Fruit fly (Drosophila melanogaster) whole organism, embryonic: ENCODE results near the gene CG14984.
A peak's percentile ranks its signal among the peaks of the same experiment; 100 is the strongest.

Source experiments
- Abd-B ChIP-seq: fragments of 200-800 bp; sonication (Bioruptor generic); optimal IDR thresholded peaks from 2 replicates; lab custom pipeline; 2018; ENCODE audit warnings: missing biosample characterization, mild to moderate bottlenecking, missing genetic modification characterization, moderate library complexity
- Atf-2 ChIP-seq: fragments of 200-800 bp; sonication (Bioruptor generic); optimal IDR thresholded peaks from 2 replicates; lab custom pipeline; 2016; ENCODE audit warnings: missing biosample characterization, missing genetic modification characterization
- Atf3 ChIP-seq: fragments of 200-800 bp; sonication (Bioruptor generic); optimal IDR thresholded peaks from 3 replicates; lab custom pipeline; 2016; ENCODE audit warnings: missing biosample characterization, missing genetic modification characterization
- Awh ChIP-seq: fragments of 200-800 bp; sonication (Bioruptor generic); IDR thresholded peaks from 2 replicates; pipeline ENCODE4, ENCODE4 v1.3.6; 2022; ENCODE audit warnings: missing biosample characterization, missing genetic modification characterization
- Bgb ChIP-seq: fragments of 200-800 bp; sonication (Bioruptor generic); IDR thresholded peaks from 2 replicates; pipeline ENCODE4 v1.3.6; 2022; ENCODE audit warnings: missing biosample characterization, missing genetic modification characterization; ENCODE audit not compliant: partially characterized antibody
- CG10274 ChIP-seq: fragments of 200-800 bp; sonication (Bioruptor generic); optimal IDR thresholded peaks from 3 replicates; lab custom pipeline; 2017; ENCODE audit warnings: missing biosample characterization, mild to moderate bottlenecking, missing genetic modification characterization
- CG10462 ChIP-seq: fragments of 200-800 bp; sonication (Bioruptor generic); optimal IDR thresholded peaks from 2 replicates; lab custom pipeline; 2016; ENCODE audit warnings: missing biosample characterization, missing genetic modification characterization
- CG10979 ChIP-seq: fragments of 200-800 bp; sonication (Bioruptor generic); optimal IDR thresholded peaks from 2 replicates; lab custom pipeline; 2018; ENCODE audit warnings: missing biosample characterization, mild to moderate bottlenecking, missing genetic modification characterization, moderate library complexity
- CG11085 ChIP-seq: fragments of 200-800 bp; sonication (Bioruptor generic); IDR thresholded peaks from 2 replicates; pipeline ENCODE4 v1.3.6; 2022; ENCODE audit warnings: missing biosample characterization, missing genetic modification characterization
- CG11695 ChIP-seq: fragments of 200-800 bp; sonication (Bioruptor generic); IDR thresholded peaks from 3 replicates; pipeline ENCODE4 v1.3.6; 2022; ENCODE audit warnings: missing biosample characterization, missing genetic modification characterization
- CG12155 ChIP-seq: fragments of 200-800 bp; sonication (Bioruptor generic); optimal IDR thresholded peaks from 3 replicates; lab custom pipeline; 2016; ENCODE audit warnings: missing biosample characterization, missing genetic modification characterization
- CG12299 ChIP-seq: fragments of 200-800 bp; sonication (Bioruptor generic); optimal IDR thresholded peaks from 2 replicates; lab custom pipeline; 2018; ENCODE audit warnings: missing biosample characterization, mild to moderate bottlenecking, missing genetic modification characterization
- CG15479 ChIP-seq: fragments of 200-800 bp; sonication (Bioruptor generic); optimal IDR thresholded peaks from 3 replicates; lab custom pipeline; 2019; ENCODE audit warnings: missing biosample characterization, mild to moderate bottlenecking, missing genetic modification characterization, moderate library complexity
- CG15601 ChIP-seq: fragments of 200-800 bp; sonication (Bioruptor generic); optimal IDR thresholded peaks from 3 replicates; lab custom pipeline; 2019; ENCODE audit warnings: missing biosample characterization, mild to moderate bottlenecking, missing genetic modification characterization, moderate library complexity
- CG17612 ChIP-seq: fragments of 200-800 bp; sonication (Bioruptor generic); IDR thresholded peaks from 2 replicates; pipeline ENCODE4 v1.3.6; 2022; ENCODE audit warnings: missing biosample characterization, missing genetic modification characterization
- CG17829 ChIP-seq: fragments of 200-800 bp; optimal IDR thresholded peaks from 2 replicates; lab custom pipeline; 2019; ENCODE audit warnings: missing biosample characterization, mild to moderate bottlenecking, missing genetic modification characterization, moderate library complexity
- CG3407 ChIP-seq: fragments of 200-800 bp; sonication (Bioruptor generic); optimal IDR thresholded peaks from 2 replicates; lab custom pipeline; 2018; ENCODE audit warnings: missing biosample characterization, mild to moderate bottlenecking, missing genetic modification characterization
- CG6654 ChIP-seq: fragments of 200-800 bp; sonication (Bioruptor generic); optimal IDR thresholded peaks from 2 replicates; lab custom pipeline; 2017; ENCODE audit warnings: missing biosample characterization, mild to moderate bottlenecking, missing genetic modification characterization
- CG7556 ChIP-seq: fragments of 200-800 bp; sonication (Bioruptor generic); optimal IDR thresholded peaks from 2 replicates; lab custom pipeline; 2017; ENCODE audit warnings: missing biosample characterization, mild to moderate bottlenecking, missing genetic modification characterization
- CG9609 ChIP-seq: fragments of 200-800 bp; sonication (Bioruptor generic); optimal IDR thresholded peaks from 3 replicates; lab custom pipeline; 2016; ENCODE audit warnings: missing biosample characterization, missing genetic modification characterization
- CoRest ChIP-seq: fragments of 200-800 bp; sonication (Bioruptor generic); optimal IDR thresholded peaks from 3 replicates; lab custom pipeline; 2018; ENCODE audit warnings: missing biosample characterization, mild to moderate bottlenecking, missing genetic modification characterization, moderate library complexity
- Dbx ChIP-seq: fragments of 200-800 bp; sonication (Bioruptor generic); IDR thresholded peaks from 3 replicates; pipeline ENCODE4 v1.3.6; 2022; ENCODE audit warnings: missing biosample characterization, missing genetic modification characterization
- E2f2 ChIP-seq: fragments of 200-800 bp; sonication (Bioruptor generic); IDR thresholded peaks from 2 replicates; pipeline ENCODE4 v1.3.6; 2022; ENCODE audit warnings: missing biosample characterization, missing genetic modification characterization
- HmgZ ChIP-seq: fragments of 200-800 bp; sonication (Bioruptor generic); optimal IDR thresholded peaks from 2 replicates; lab custom pipeline; 2018; ENCODE audit warnings: missing biosample characterization, mild to moderate bottlenecking, missing genetic modification characterization
- MTF-1 ChIP-seq: fragments of 200-800 bp; sonication (Bioruptor generic); optimal IDR thresholded peaks from 2 replicates; lab custom pipeline; 2018; ENCODE audit warnings: missing biosample characterization, mild to moderate bottlenecking, missing genetic modification characterization, borderline replicate concordance
- Mad ChIP-seq: fragments of 200-800 bp; sonication (Bioruptor generic); optimal IDR thresholded peaks from 2 replicates; lab custom pipeline; 2016; ENCODE audit warnings: missing biosample characterization, missing genetic modification characterization
- PHDP ChIP-seq: fragments of 200-800 bp; sonication (Bioruptor generic); optimal IDR thresholded peaks from 3 replicates; lab custom pipeline; 2018; ENCODE audit warnings: missing biosample characterization, mild to moderate bottlenecking, missing genetic modification characterization, moderate library complexity
- YL-1 ChIP-seq: fragments of 200-800 bp; sonication (Bioruptor generic); optimal IDR thresholded peaks from 3 replicates; lab custom pipeline; 2017; ENCODE audit warnings: missing biosample characterization, mild to moderate bottlenecking, missing genetic modification characterization
- ap ChIP-seq: fragments of 200-800 bp; sonication (Bioruptor generic); IDR thresholded peaks from 2 replicates; pipeline ENCODE4 v1.3.6; 2022; ENCODE audit warnings: missing biosample characterization, missing genetic modification characterization
- bowl ChIP-seq: fragments of 200-800 bp; sonication (Bioruptor generic); IDR thresholded peaks from 2 replicates; pipeline ENCODE4 v1.3.6; 2022; ENCODE audit warnings: missing biosample characterization, missing genetic modification characterization
- bsh ChIP-seq, 2 experiments: fragments of 200-800 bp; sonication (Bioruptor generic); optimal IDR thresholded peaks; 2 replicates each; lab custom pipeline; 2017 to 2018; ENCODE audit warnings: mild to moderate bottlenecking in 2 of 2, missing biosample characterization in 2 of 2, missing genetic modification characterization in 2 of 2, moderate library complexity in 1 of 2
- dimm ChIP-seq: fragments of 200-800 bp; sonication (Bioruptor generic); IDR thresholded peaks from 2 replicates; pipeline ENCODE4 v1.3.6; 2022; ENCODE audit warnings: missing biosample characterization, missing genetic modification characterization
- dm ChIP-seq: fragments of 200-800 bp; sonication (Bioruptor generic); optimal IDR thresholded peaks from 3 replicates; lab custom pipeline; 2016; ENCODE audit warnings: missing biosample characterization, missing genetic modification characterization
- fu2 ChIP-seq: fragments of 200-800 bp; sonication (Bioruptor generic); optimal IDR thresholded peaks from 2 replicates; lab custom pipeline; 2016; ENCODE audit warnings: missing biosample characterization, missing genetic modification characterization
- hbn ChIP-seq: fragments of 200-800 bp; sonication (Bioruptor generic); IDR thresholded peaks from 2 replicates; pipeline ENCODE4 v1.3.6; 2022; ENCODE audit warnings: missing biosample characterization, missing genetic modification characterization; ENCODE audit not compliant: partially characterized antibody
- hth ChIP-seq: fragments of >200 bp; optimal IDR thresholded peaks from 2 replicates; lab custom pipeline; 2017; ENCODE audit warnings: inconsistent platforms
- kah ChIP-seq: fragments of 200-800 bp; sonication (Bioruptor generic); optimal IDR thresholded peaks from 2 replicates; lab custom pipeline; 2018; ENCODE audit warnings: missing biosample characterization, mild to moderate bottlenecking, missing genetic modification characterization
- nerfin-2 ChIP-seq: fragments of 200-800 bp; sonication (Bioruptor generic); IDR thresholded peaks from 2 replicates; pipeline ENCODE4 v1.3.6; 2022; ENCODE audit warnings: missing biosample characterization, missing genetic modification characterization; ENCODE audit not compliant: partially characterized antibody
- odd ChIP-seq: fragments of 200-800 bp; sonication (Bioruptor generic); optimal IDR thresholded peaks from 2 replicates; lab custom pipeline; 2017; ENCODE audit warnings: missing biosample characterization, mild to moderate bottlenecking, missing genetic modification characterization
- peb ChIP-seq: fragments of 200-800 bp; sonication (Bioruptor generic); IDR thresholded peaks from 2 replicates; pipeline ENCODE4 v1.3.6; 2022; ENCODE audit warnings: missing biosample characterization, missing genetic modification characterization
- prd ChIP-seq, 3 experiments: fragments of >200 bp in 2 of 3; fragments of 200-800 bp in 1 of 3; sonication (Bioruptor generic) in 1 of 3; optimal IDR thresholded peaks in 2 of 3; IDR thresholded peaks in 1 of 3; 2 replicates in 2 of 3; 3 replicates in 1 of 3; pipeline versions ENCODE4 v1.3.6 to Lab custom; 2017 to 2022; ENCODE audit warnings: missing biosample characterization in 1 of 3, missing genetic modification characterization in 1 of 3
- pros ChIP-seq: fragments of 200-800 bp; sonication (Bioruptor generic); optimal IDR thresholded peaks from 3 replicates; lab custom pipeline; 2019; ENCODE audit warnings: missing biosample characterization, mild to moderate bottlenecking, missing genetic modification characterization, moderate library complexity
- psq ChIP-seq: fragments of 200-800 bp; sonication (Bioruptor generic); optimal IDR thresholded peaks from 2 replicates; lab custom pipeline; 2017; ENCODE audit warnings: missing biosample characterization, missing genetic modification characterization
- sd ChIP-seq: fragments of 200-800 bp; sonication (Bioruptor generic); optimal IDR thresholded peaks from 3 replicates; lab custom pipeline; 2018; ENCODE audit warnings: missing biosample characterization, mild to moderate bottlenecking, missing genetic modification characterization, moderate library complexity
- sisA ChIP-seq: fragments of 200-800 bp; sonication (Bioruptor generic); IDR thresholded peaks from 2 replicates; pipeline ENCODE4 v1.3.6; 2022; ENCODE audit warnings: missing biosample characterization, missing genetic modification characterization
- tio ChIP-seq: fragments of 200-800 bp; sonication (Bioruptor generic); optimal IDR thresholded peaks from 2 replicates; lab custom pipeline; 2017; ENCODE audit warnings: missing biosample characterization, missing genetic modification characterization, inconsistent platforms
- tna ChIP-seq: fragments of 200-800 bp; sonication (Bioruptor generic); IDR thresholded peaks from 2 replicates; pipeline ENCODE4 v1.3.6; 2022; ENCODE audit warnings: missing biosample characterization, missing genetic modification characterization; ENCODE audit not compliant: partially characterized antibody
- vfl ChIP-seq: fragments of 200-800 bp; sonication (Bioruptor generic); optimal IDR thresholded peaks from 2 replicates; lab custom pipeline; 2016; ENCODE audit warnings: missing biosample characterization, missing genetic modification characterization
- yki ChIP-seq: fragments of >200 bp; optimal IDR thresholded peaks from 3 replicates; lab custom pipeline; 2018
- z ChIP-seq: fragments of 200-800 bp; sonication (Bioruptor generic); IDR thresholded peaks from 3 replicates; pipeline ENCODE4 v1.3.6; 2022; ENCODE audit warnings: missing biosample characterization, missing genetic modification characterization

CG14984 gene

dm6 chr3L:3970372-3971031 lies 18.2 kb upstream of the CG14984 start (continued):
- TF ChIP-seq Atf-2 (GFP tag; lab: Kevin White, UChicago): no peak
- no peak for TF ChIP-seq ap (GFP tag; lab: Robert Waterston, UW)
- no peak for TF ChIP-seq prd (optimal IDR thresholded peaks at IDR 0.05; lab: Kevin White, UChicago)
- TF ChIP-seq prd (GFP tag; IDR thresholded peaks at IDR 0.05; lab: Robert Waterston, UW): peak; percentile 40; the same call in 1 of the 3 replicates
- TF ChIP-seq vfl (GFP tag; lab: Kevin White, UChicago): no peak
- no peak for TF ChIP-seq nerfin-2 (GFP tag; lab: Robert Waterston, UW)
- no peak for TF ChIP-seq CG10462
- no peak for TF ChIP-seq kah (GFP tag; lab: Kevin White, UChicago)
- 0 out of 2 replicates have a peak, but pooled peaks have one; percentile 7 for TF ChIP-seq sisA
- TF ChIP-seq MTF-1 (GFP tag; lab: Kevin White, UChicago): no peak
- no peak for TF ChIP-seq Abd-B
- TF ChIP-seq YL-1 (GFP tag; lab: Kevin White, UChicago): no peak
- TF ChIP-seq E2f2 (GFP tag; lab: Robert Waterston, UW): peak; percentile 30; the same call in 1 of the 2 replicates
- TF ChIP-seq CG17829 (tag; lab: Kevin White, UChicago): peak; percentile 7
- no peak for TF ChIP-seq Bgb (GFP tag; lab: Robert Waterston, UW)
- no peak for TF ChIP-seq dimm (GFP tag; lab: Robert Waterston, UW)
- no peak for TF ChIP-seq CG11085 (GFP tag; lab: Robert Waterston, UW)
- no peak for TF ChIP-seq bowl (GFP tag; lab: Robert Waterston, UW)
- peak; percentile 2 for TF ChIP-seq CG3407 (GFP tag; lab: Kevin White, UChicago)
- TF ChIP-seq yki (lab: Kevin White, UChicago): no peak
- TF ChIP-seq tna (GFP tag; lab: Robert Waterston, UW): no peak
- peak; percentile 57 for TF ChIP-seq CoRest (tag; lab: Kevin White, UChicago)
- no peak for TF ChIP-seq CG10274
- TF ChIP-seq CG15479 (GFP tag; lab: Kevin White, UChicago): no peak
- TF ChIP-seq CG6654 (GFP tag; lab: Kevin White, UChicago): no peak
- no peak for TF ChIP-seq Dbx (GFP tag; lab: Robert Waterston, UW)
- no peak for TF ChIP-seq CG12299 (tag; lab: Kevin White, UChicago)
- TF ChIP-seq Awh (GFP tag; lab: Robert Waterston, UW): no peak
- TF ChIP-seq hth (lab: Kevin White, UChicago): no peak
- TF ChIP-seq CG7556: peak; percentile 67
- peak; percentile 24; the same call in 1 of the 2 replicates for TF ChIP-seq peb (GFP tag; lab: Robert Waterston, UW)
- peak; percentile 2 for TF ChIP-seq Mad (GFP tag; lab: Kevin White, UChicago)
- TF ChIP-seq CG17612 (GFP tag; lab: Robert Waterston, UW): no peak
- peak; percentile 41 for TF ChIP-seq CG9609 (GFP tag; lab: Kevin White, UChicago)
- TF ChIP-seq PHDP (tag; lab: Kevin White, UChicago): peak; percentile 18
- no peak for TF ChIP-seq CG11695 (GFP tag; lab: Robert Waterston, UW)
- peak in 1 of 2 experiments; percentile 60 for TF ChIP-seq bsh (GFP tag; optimal IDR thresholded peaks at IDR 0.05; lab: Kevin White, UChicago)
- peak; percentile 17 for TF ChIP-seq fu2
- TF ChIP-seq sd: peak; percentile 10
- TF ChIP-seq z (GFP tag; lab: Robert Waterston, UW): no peak
- TF ChIP-seq tio (GFP tag; lab: Kevin White, UChicago): peak; percentile 2
- no peak for TF ChIP-seq odd (GFP tag; lab: Kevin White, UChicago)
- TF ChIP-seq CG12155 (GFP tag; lab: Kevin White, UChicago): no peak
- TF ChIP-seq Atf3 (GFP tag; lab: Kevin White, UChicago): no peak
- peak; percentile 37 for TF ChIP-seq CG10979
- TF ChIP-seq hbn: no peak
- TF ChIP-seq dm (GFP tag; lab: Kevin White, UChicago): no peak
- TF ChIP-seq CG15601 (tag; lab: Kevin White, UChicago): peak; percentile 16
- TF ChIP-seq HmgZ (tag; lab: Kevin White, UChicago): peak; percentile 10
- no peak for TF ChIP-seq psq (GFP tag; lab: Kevin White, UChicago)
- TF ChIP-seq pros (GFP tag; lab: Kevin White, UChicago): peak; percentile 56
